Fruit fly (Drosophila melanogaster) whole organism, embryonic: Measurements from ENCODE around the gene CG4770.
A peak's percentile ranks its signal among the peaks of the same experiment; 100 is the strongest.

Experiments used
- Antp ChIP-seq: fragments of 200-800 bp; sonication (Bioruptor generic); optimal IDR thresholded peaks from 3 replicates; lab custom pipeline; 2016; ENCODE audit warnings: missing biosample characterization, missing genetic modification characterization
- B-H1 ChIP-seq: fragments of 200-800 bp; sonication (Bioruptor generic); IDR thresholded peaks from 3 replicates; pipeline ENCODE4 v1.3.6; 2022; ENCODE audit warnings: missing biosample characterization, missing genetic modification characterization
- CG10209 ChIP-seq: fragments of 200-800 bp; sonication (Bioruptor generic); optimal IDR thresholded peaks from 3 replicates; lab custom pipeline; 2017; ENCODE audit warnings: missing biosample characterization, mild to moderate bottlenecking, missing genetic modification characterization, missing genetic modification reagents
- CG10274 ChIP-seq: fragments of 200-800 bp; sonication (Bioruptor generic); optimal IDR thresholded peaks from 3 replicates; lab custom pipeline; 2017; ENCODE audit warnings: missing biosample characterization, mild to moderate bottlenecking, missing genetic modification characterization
- CG10366 ChIP-seq: fragments of 200-800 bp; sonication (Bioruptor generic); IDR thresholded peaks from 2 replicates; pipeline ENCODE4 v1.3.6; 2022; ENCODE audit warnings: missing biosample characterization, missing genetic modification characterization
- CG13296 ChIP-seq: fragments of 200-800 bp; sonication (Bioruptor generic); optimal IDR thresholded peaks from 3 replicates; lab custom pipeline; 2018; ENCODE audit warnings: missing biosample characterization, mild to moderate bottlenecking, missing genetic modification characterization
- CG15514 ChIP-seq: fragments of 200-800 bp; sonication (Bioruptor generic); optimal IDR thresholded peaks from 3 replicates; lab custom pipeline; 2017; ENCODE audit warnings: missing biosample characterization, missing genetic modification characterization, mild to moderate bottlenecking, moderate library complexity, missing genetic modification reagents
- CG17361 ChIP-seq: fragments of 200-800 bp; sonication (Bioruptor generic); IDR thresholded peaks from 3 replicates; pipeline ENCODE4 v1.3.6; 2022; ENCODE audit warnings: missing biosample characterization, missing genetic modification characterization
- CG17612 ChIP-seq: fragments of 200-800 bp; sonication (Bioruptor generic); IDR thresholded peaks from 2 replicates; pipeline ENCODE4 v1.3.6; 2022; ENCODE audit warnings: missing biosample characterization, missing genetic modification characterization
- CG17829 ChIP-seq: fragments of 200-800 bp; optimal IDR thresholded peaks from 2 replicates; lab custom pipeline; 2019; ENCODE audit warnings: missing biosample characterization, mild to moderate bottlenecking, missing genetic modification characterization, moderate library complexity
- CG18476 ChIP-seq: fragments of 200-800 bp; sonication (Bioruptor generic); optimal IDR thresholded peaks from 2 replicates; lab custom pipeline; 2016; ENCODE audit warnings: missing biosample characterization, mild to moderate bottlenecking, missing genetic modification characterization
- CG30403 ChIP-seq: fragments of 200-800 bp; sonication (Bioruptor generic); optimal IDR thresholded peaks from 3 replicates; lab custom pipeline; 2016; ENCODE audit warnings: missing biosample characterization, missing genetic modification characterization
- CG31388 ChIP-seq: fragments of 200-800 bp; sonication (Bioruptor generic); optimal IDR thresholded peaks from 2 replicates; lab custom pipeline; 2016; ENCODE audit warnings: missing biosample characterization, missing genetic modification characterization
- CG31441 ChIP-seq: fragments of 200-800 bp; sonication (Bioruptor generic); IDR thresholded peaks from 2 replicates; pipeline ENCODE4 v1.3.6; 2022; ENCODE audit warnings: missing biosample characterization, missing genetic modification characterization
- CG32767 ChIP-seq: fragments of 200-800 bp; sonication (Bioruptor generic); IDR thresholded peaks from 2 replicates; pipeline ENCODE4 v1.3.6; 2022; ENCODE audit warnings: missing biosample characterization, missing genetic modification characterization
- CG3726 ChIP-seq: fragments of 200-800 bp; sonication (Bioruptor generic); IDR thresholded peaks from 3 replicates; pipeline ENCODE4, ENCODE4 v1.3.6; 2022; ENCODE audit warnings: missing biosample characterization, missing genetic modification characterization
- CG4424 ChIP-seq: fragments of 200-800 bp; sonication (Bioruptor generic); optimal IDR thresholded peaks from 3 replicates; lab custom pipeline; 2016; ENCODE audit warnings: missing biosample characterization, missing genetic modification characterization
- CG6654 ChIP-seq: fragments of 200-800 bp; sonication (Bioruptor generic); optimal IDR thresholded peaks from 2 replicates; lab custom pipeline; 2017; ENCODE audit warnings: missing biosample characterization, mild to moderate bottlenecking, missing genetic modification characterization
- CG6765 ChIP-seq: fragments of 200-800 bp; sonication (Bioruptor generic); optimal IDR thresholded peaks from 3 replicates; lab custom pipeline; 2017; ENCODE audit warnings: missing biosample characterization, mild to moderate bottlenecking, missing genetic modification characterization
- CG6813 ChIP-seq: fragments of 200-800 bp; sonication (Bioruptor generic); optimal IDR thresholded peaks from 2 replicates; lab custom pipeline; 2017; ENCODE audit warnings: missing biosample characterization, missing genetic modification characterization, mild to moderate bottlenecking, moderate library complexity, missing genetic modification reagents
- CG7963 ChIP-seq: fragments of 200-800 bp; sonication (Bioruptor generic); IDR thresholded peaks from 3 replicates; pipeline ENCODE4 v1.3.6; 2022; ENCODE audit warnings: missing biosample characterization, missing genetic modification characterization; ENCODE audit not compliant: partially characterized antibody
- Ets65A ChIP-seq: fragments of 200-800 bp; sonication (Bioruptor generic); peaks from one replicate; lab custom pipeline; 2016; ENCODE audit warnings: missing biosample characterization, missing genetic modification characterization
- Fer1 ChIP-seq: fragments of 200-800 bp; sonication (Bioruptor generic); optimal IDR thresholded peaks from 2 replicates; lab custom pipeline; 2017; ENCODE audit warnings: missing biosample characterization, mild to moderate bottlenecking, missing genetic modification characterization
- H15 ChIP-seq: fragments of 200-800 bp; sonication (Bioruptor generic); IDR thresholded peaks from 3 replicates; pipeline ENCODE4 v1.3.6; 2022; ENCODE audit warnings: missing biosample characterization, missing genetic modification characterization
- HHEX ChIP-seq: fragments of 200-800 bp; sonication (Bioruptor generic); optimal IDR thresholded peaks from 3 replicates; lab custom pipeline; 2017; ENCODE audit warnings: missing biosample characterization, mild to moderate bottlenecking, missing genetic modification characterization, missing genetic modification reagents
- HLH54F ChIP-seq: fragments of 200-800 bp; sonication (Bioruptor generic); optimal IDR thresholded peaks from 3 replicates; lab custom pipeline; 2016; ENCODE audit warnings: missing biosample characterization, missing genetic modification characterization
- Hmx ChIP-seq: fragments of 200-800 bp; sonication (Bioruptor generic); optimal IDR thresholded peaks from 2 replicates; lab custom pipeline; 2016; ENCODE audit warnings: missing biosample characterization, missing genetic modification characterization
- MESR4 ChIP-seq: fragments of 200-800 bp; sonication (Bioruptor generic); optimal IDR thresholded peaks from 2 replicates; lab custom pipeline; 2018; ENCODE audit warnings: missing biosample characterization, mild to moderate bottlenecking, missing genetic modification characterization, moderate library complexity
- Mad ChIP-seq: fragments of 200-800 bp; sonication (Bioruptor generic); optimal IDR thresholded peaks from 2 replicates; lab custom pipeline; 2016; ENCODE audit warnings: missing biosample characterization, missing genetic modification characterization
- Med ChIP-seq: fragments of 200-800 bp; sonication (Bioruptor generic); peaks from one replicate; lab custom pipeline; 2016; ENCODE audit warnings: missing biosample characterization, missing genetic modification characterization, mild to moderate bottlenecking, inconsistent platforms, moderate library complexity
- NK7.1 ChIP-seq: fragments of 200-800 bp; sonication (Bioruptor generic); optimal IDR thresholded peaks from 3 replicates; lab custom pipeline; 2016; ENCODE audit warnings: missing biosample characterization, missing genetic modification characterization
- Oaz ChIP-seq: fragments of 200-800 bp; sonication (Bioruptor generic); IDR thresholded peaks from 2 replicates; pipeline ENCODE4 v1.3.6; 2022; ENCODE audit warnings: missing biosample characterization, missing genetic modification characterization
- Rfx ChIP-seq: fragments of 200-800 bp; sonication (Bioruptor generic); IDR thresholded peaks from 2 replicates; pipeline ENCODE4 v1.3.6; 2022; ENCODE audit warnings: missing biosample characterization, missing genetic modification characterization
- Stat92E ChIP-seq, 3 experiments: fragments of >200 bp in 2 of 3; fragments of 200-800 bp in 1 of 3; sonication (Bioruptor generic) in 1 of 3; optimal IDR thresholded peaks; 2 replicates each; lab custom pipeline; 2017 to 2019; ENCODE audit warnings: missing biosample characterization in 3 of 3, missing genetic modification characterization in 3 of 3, mild to moderate bottlenecking in 1 of 3, moderate library complexity in 1 of 3
- TFAM ChIP-seq: fragments of 200-800 bp; sonication (Bioruptor generic); optimal IDR thresholded peaks from 2 replicates; lab custom pipeline; 2017; ENCODE audit warnings: missing biosample characterization, missing genetic modification characterization, inconsistent platforms
- ase ChIP-seq: fragments of 200-800 bp; sonication (Bioruptor generic); IDR thresholded peaks from 3 replicates; pipeline ENCODE4 v1.3.6; 2022; ENCODE audit warnings: missing biosample characterization, missing genetic modification characterization
- chm ChIP-seq: fragments of 200-800 bp; sonication (Bioruptor generic); IDR thresholded peaks from 2 replicates; pipeline ENCODE4 v1.3.6; 2022; ENCODE audit warnings: missing biosample characterization, missing genetic modification characterization
- dan ChIP-seq: fragments of 200-800 bp; sonication (Bioruptor generic); IDR thresholded peaks from 2 replicates; pipeline ENCODE4 v1.3.6; 2022; ENCODE audit warnings: missing biosample characterization, missing genetic modification characterization
- dimm ChIP-seq: fragments of 200-800 bp; sonication (Bioruptor generic); IDR thresholded peaks from 2 replicates; pipeline ENCODE4 v1.3.6; 2022; ENCODE audit warnings: missing biosample characterization, missing genetic modification characterization
- fd96Cb ChIP-seq: fragments of 200-800 bp; sonication (Bioruptor generic); optimal IDR thresholded peaks from 2 replicates; lab custom pipeline; 2018; ENCODE audit warnings: missing biosample characterization, mild to moderate bottlenecking, missing genetic modification characterization, moderate library complexity
- lbe ChIP-seq: fragments of 200-800 bp; sonication (Bioruptor generic); optimal IDR thresholded peaks from 2 replicates; lab custom pipeline; 2016; ENCODE audit warnings: missing biosample characterization, mild to moderate bottlenecking, missing genetic modification characterization
- mirr ChIP-seq: fragments of 200-800 bp; sonication (Bioruptor generic); optimal IDR thresholded peaks from 3 replicates; lab custom pipeline; 2018; ENCODE audit warnings: missing biosample characterization, mild to moderate bottlenecking, missing genetic modification characterization
- nerfin-2 ChIP-seq: fragments of 200-800 bp; sonication (Bioruptor generic); IDR thresholded peaks from 2 replicates; pipeline ENCODE4 v1.3.6; 2022; ENCODE audit warnings: missing biosample characterization, missing genetic modification characterization; ENCODE audit not compliant: partially characterized antibody
- oc ChIP-seq: fragments of 200-800 bp; sonication (Bioruptor generic); optimal IDR thresholded peaks from 2 replicates; lab custom pipeline; 2018; ENCODE audit warnings: missing biosample characterization, mild to moderate bottlenecking, missing genetic modification characterization, moderate library complexity
- pho ChIP-seq: fragments of 200-800 bp; sonication (Bioruptor generic); optimal IDR thresholded peaks from 2 replicates; lab custom pipeline; 2016; ENCODE audit warnings: missing biosample characterization, missing genetic modification characterization
- pzg ChIP-seq: fragments of 200-800 bp; sonication (Bioruptor generic); optimal IDR thresholded peaks from 3 replicates; lab custom pipeline; 2018; ENCODE audit warnings: missing biosample characterization, mild to moderate bottlenecking, missing genetic modification characterization, moderate library complexity
- repo ChIP-seq: fragments of 200-800 bp; sonication (Bioruptor generic); optimal IDR thresholded peaks from 2 replicates; lab custom pipeline; 2016; ENCODE audit warnings: missing biosample characterization, missing genetic modification characterization
- rib ChIP-seq: fragments of 200-800 bp; sonication (Bioruptor generic); IDR thresholded peaks from 2 replicates; pipeline ENCODE4 v1.3.6; 2022; ENCODE audit warnings: missing biosample characterization, missing genetic modification characterization
- sisA ChIP-seq: fragments of 200-800 bp; sonication (Bioruptor generic); IDR thresholded peaks from 2 replicates; pipeline ENCODE4 v1.3.6; 2022; ENCODE audit warnings: missing biosample characterization, missing genetic modification characterization
- tll ChIP-seq, 2 experiments: fragments of 200-800 bp in 1 of 2; fragments of >200 bp in 1 of 2; sonication (Bioruptor generic) in 1 of 2; optimal IDR thresholded peaks; 2 replicates each; lab custom pipeline; 2017 to 2019; ENCODE audit warnings: missing biosample characterization in 2 of 2, missing genetic modification characterization in 2 of 2, mild to moderate bottlenecking in 1 of 2, moderate library complexity in 1 of 2
- yki ChIP-seq: fragments of >200 bp; optimal IDR thresholded peaks from 3 replicates; lab custom pipeline; 2018

CG4770 gene

dm6 chr3R:19908863-19909343 is 9.4 kb upstream of the CG4770 start (continued):
- TF ChIP-seq lbe (GFP tag; lab: Kevin White, UChicago), result peak; percentile 42
- TF ChIP-seq CG6654 (GFP tag; lab: Kevin White, UChicago), result peak; percentile 46
- TF ChIP-seq CG31441 (GFP tag; lab: Robert Waterston, UW), result peak; percentile 75; the same call in 1 of the 2 replicates
- TF ChIP-seq CG10274, result peak; percentile 9
- TF ChIP-seq Mad, result peak; percentile 80
- TF ChIP-seq chm (GFP tag; lab: Robert Waterston, UW), result peak; percentile 87
- TF ChIP-seq ase (GFP tag; lab: Robert Waterston, UW), result peak; percentile 84
- peak; percentile 53 for TF ChIP-seq CG13296
- TF ChIP-seq CG31388, result peak; percentile 52
- TF ChIP-seq NK7.1 (GFP tag; lab: Kevin White, UChicago), result peak; percentile 56
- no peak for TF ChIP-seq Stat92E (GFP tag; optimal IDR thresholded peaks at IDR 0.05; lab: Kevin White, UChicago)
- TF ChIP-seq HLH54F (GFP tag; lab: Kevin White, UChicago), result peak; percentile 80
- TF ChIP-seq CG10366 (GFP tag; lab: Robert Waterston, UW), result peak; percentile 92
- TF ChIP-seq nerfin-2, result no peak
- peak; percentile 76 for TF ChIP-seq CG18476 (GFP tag; lab: Kevin White, UChicago)
- TF ChIP-seq Fer1 (GFP tag; lab: Kevin White, UChicago), result peak; percentile 76
- TF ChIP-seq Oaz (GFP tag; lab: Robert Waterston, UW), result peak; percentile 69
- TF ChIP-seq CG15514 (GFP tag; lab: Kevin White, UChicago), result peak; percentile 74
- TF ChIP-seq sisA, result peak; percentile 82
- TF ChIP-seq Antp (GFP tag; lab: Kevin White, UChicago), result peak; percentile 89
- no peak for TF ChIP-seq CG6765 (GFP tag; lab: Kevin White, UChicago)
- TF ChIP-seq dimm, result 0 out of 2 replicates have a peak, but pooled peaks have one; percentile 46
- TF ChIP-seq yki (lab: Kevin White, UChicago), result no peak
- peak; percentile 83 for TF ChIP-seq CG6813 (GFP tag; lab: Kevin White, UChicago)
- peak; percentile 83; the same call in 1 of the 2 replicates for TF ChIP-seq CG32767 (GFP tag; lab: Robert Waterston, UW)
- no peak for TF ChIP-seq MESR4 (GFP tag; lab: Kevin White, UChicago)
- TF ChIP-seq TFAM (GFP tag; lab: Kevin White, UChicago), result no peak
- peak; percentile 78 for TF ChIP-seq fd96Cb (tag; lab: Kevin White, UChicago)
- peak; percentile 67 for TF ChIP-seq repo (GFP tag; lab: Kevin White, UChicago)
- peak; percentile 93 for TF ChIP-seq Rfx (GFP tag; lab: Robert Waterston, UW)
- TF ChIP-seq Med, result peak; percentile 96
- TF ChIP-seq CG17361 (GFP tag; lab: Robert Waterston, UW), result peak; percentile 67
- TF ChIP-seq CG4424 (GFP tag; lab: Kevin White, UChicago), result peak; percentile 82
- TF ChIP-seq rib (GFP tag; lab: Robert Waterston, UW), result peak; percentile 68
- TF ChIP-seq HHEX, result peak; percentile 78
- TF ChIP-seq CG30403 (GFP tag; lab: Kevin White, UChicago), result peak; percentile 83
- no peak for TF ChIP-seq dan (GFP tag; lab: Robert Waterston, UW)
- TF ChIP-seq CG17829 (tag; lab: Kevin White, UChicago), result peak; percentile 47
- TF ChIP-seq CG7963, result no peak
- 0 out of 3 replicates have a peak, but pooled peaks have one; percentile 49 for TF ChIP-seq CG3726 (GFP tag; lab: Robert Waterston, UW)
- TF ChIP-seq Ets65A (GFP tag; lab: Kevin White, UChicago), result peak; percentile 57
- no peak for TF ChIP-seq Hmx (GFP tag; lab: Kevin White, UChicago)
- TF ChIP-seq H15 (GFP tag; lab: Robert Waterston, UW), result peak; percentile 82
- peak; percentile 83 for TF ChIP-seq CG10209 (GFP tag; lab: Kevin White, UChicago)
- no peak for TF ChIP-seq pzg (GFP tag; lab: Kevin White, UChicago)
- TF ChIP-seq B-H1 (GFP tag; lab: Robert Waterston, UW), result peak; percentile 72
- peak; percentile 76 for TF ChIP-seq oc (tag; lab: Kevin White, UChicago)
- peak; percentile 59; the same call in 1 of the 2 replicates for TF ChIP-seq CG17612 (GFP tag; lab: Robert Waterston, UW)
- peak; percentile 10 for TF ChIP-seq mirr
- TF ChIP-seq pho (GFP tag; lab: Kevin White, UChicago), result peak; percentile 73
- TF ChIP-seq tll (GFP tag; optimal IDR thresholded peaks at IDR 0.05; lab: Kevin White, UChicago), result no peak
